Worm (Caenorhabditis elegans): Measurements from ENCODE around the gene B0284.3.

DNA sequence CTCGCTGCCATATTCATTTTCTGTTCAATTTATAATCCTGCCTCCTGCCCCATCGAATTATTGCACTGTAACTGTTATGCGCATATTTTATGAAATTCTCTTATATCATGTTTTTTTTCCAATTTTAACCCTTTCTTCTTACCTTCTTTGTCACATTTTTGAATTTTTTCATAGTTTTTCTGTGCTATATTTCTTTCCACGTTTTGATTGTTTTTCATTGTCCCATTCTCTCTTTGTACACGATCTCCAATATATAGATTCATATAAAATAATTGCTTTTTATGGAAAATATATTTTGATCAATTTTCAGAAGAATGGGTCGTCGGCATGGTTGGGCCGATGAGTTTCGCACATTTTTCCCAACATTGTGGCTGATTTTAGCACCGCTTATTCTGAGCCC lies 29.8 kb downstream of the B0284.3 start, which contains the start of gene B0285.6:
- TF ChIP-seq him-1 (tag; optimal IDR thresholded peaks at IDR 0.05) (no peak), W03F9.2 (tag; optimal IDR thresholded peaks at IDR 0.05) (no peak), dao-5 (tag; optimal IDR thresholded peaks at IDR 0.05) (no peak)
